Fruit fly (Drosophila melanogaster) Kc167 (cell line): ENCODE results near the gene Grasp65.

Source experiments
- Sin3A ChIP-seq: fragments of >200 bp; optimal IDR thresholded peaks from 2 replicates; lab custom pipeline; 2018; ENCODE audit warnings: missing external identifiers
- h ChIP-seq: fragments of >200 bp; optimal IDR thresholded peaks from 3 replicates; lab custom pipeline; 2018; ENCODE audit warnings: missing external identifiers
- psq ChIP-seq: fragments of >200 bp; optimal IDR thresholded peaks from 2 replicates; lab custom pipeline; 2017; ENCODE audit warnings: missing external identifiers
- ttk ChIP-seq: sonication (Bioruptor generic); optimal IDR thresholded peaks from 2 replicates; lab custom pipeline; 2017; ENCODE audit warnings: missing external identifiers

DNA sequence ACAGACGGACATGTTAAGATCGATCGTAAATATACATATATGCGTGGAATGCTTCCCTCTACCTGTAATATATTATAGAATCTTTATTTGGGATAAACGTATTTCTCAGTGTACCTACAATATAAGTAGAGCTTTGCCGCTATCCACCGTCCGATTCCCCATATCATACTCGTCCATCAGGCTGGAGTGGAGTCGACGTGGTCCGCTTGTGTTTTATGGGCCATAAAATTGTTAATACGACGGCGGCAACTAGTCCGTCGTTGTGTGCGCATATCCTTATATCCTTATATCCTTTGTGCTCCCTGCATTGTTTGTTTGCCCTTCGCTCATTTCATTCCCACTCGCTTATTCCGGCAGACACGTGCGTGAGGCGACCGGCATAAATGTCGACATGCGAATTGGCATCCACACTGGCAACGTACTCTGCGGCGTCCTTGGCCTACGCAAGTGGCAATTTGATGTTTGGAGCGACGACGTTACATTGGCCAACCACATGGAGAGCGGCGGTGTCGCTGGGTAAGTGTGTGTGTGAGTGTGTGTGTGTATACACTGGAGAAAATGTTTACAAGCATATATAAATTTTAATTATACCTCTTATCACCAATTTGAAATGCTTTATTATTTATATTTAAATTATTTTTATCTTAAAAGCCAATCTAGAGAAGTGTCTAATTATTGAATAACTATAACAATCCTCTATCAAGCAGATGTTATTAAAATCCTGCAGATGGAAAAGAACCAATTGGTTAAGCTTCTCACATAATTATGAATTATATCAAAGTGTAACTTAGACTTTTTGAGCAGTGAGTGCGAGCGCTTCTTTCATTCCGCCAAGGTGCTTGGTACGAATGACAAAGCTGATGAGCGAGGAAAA is 44.2 kb downstream of the Grasp65 start:
- TF ChIP-seq Sin3A, result no peak
- no peak for TF ChIP-seq psq (lab: Kevin White, UChicago)
- TF ChIP-seq h (lab: Kevin White, UChicago), result no peak
- TF ChIP-seq ttk (lab: Kevin White, UChicago), result no peak
